Fruit fly (Drosophila melanogaster) whole organism, embryonic: ENCODE data around the gene CG34298.

Experiments used
- B-H1 ChIP-seq: fragments of 200-800 bp; sonication (Bioruptor generic); IDR thresholded peaks from 3 replicates; pipeline ENCODE4 v1.3.6; 2022; ENCODE audit warnings: missing biosample characterization, missing genetic modification characterization
- Bteb2 ChIP-seq: fragments of 200-800 bp; sonication (Bioruptor generic); optimal IDR thresholded peaks from 2 replicates; lab custom pipeline; 2016; ENCODE audit warnings: missing biosample characterization, missing genetic modification characterization
- CG1024 ChIP-seq: fragments of 200-800 bp; sonication (Bioruptor generic); IDR thresholded peaks from 2 replicates; pipeline ENCODE4 v1.3.6; 2022; ENCODE audit warnings: missing biosample characterization, missing genetic modification characterization
- CG10321 ChIP-seq: fragments of 200-800 bp; sonication (Bioruptor generic); IDR thresholded peaks from 2 replicates; pipeline ENCODE4 v1.3.6; 2022; ENCODE audit warnings: missing biosample characterization, missing genetic modification characterization
- CG10462 ChIP-seq: fragments of 200-800 bp; sonication (Bioruptor generic); optimal IDR thresholded peaks from 2 replicates; lab custom pipeline; 2016; ENCODE audit warnings: missing biosample characterization, missing genetic modification characterization
- CG10565 ChIP-seq: fragments of 200-800 bp; sonication (Bioruptor generic); optimal IDR thresholded peaks from 3 replicates; lab custom pipeline; 2016; ENCODE audit warnings: missing biosample characterization, mild to moderate bottlenecking, missing genetic modification characterization
- CG15011 ChIP-seq: fragments of 200-800 bp; sonication (Bioruptor generic); optimal IDR thresholded peaks from 3 replicates; lab custom pipeline; 2018; ENCODE audit warnings: missing biosample characterization, mild to moderate bottlenecking, missing genetic modification characterization
- CG16813 ChIP-seq: fragments of 200-800 bp; sonication (Bioruptor generic); IDR thresholded peaks from 3 replicates; pipeline ENCODE4 v1.3.6; 2022; ENCODE audit warnings: missing biosample characterization, missing genetic modification characterization; ENCODE audit not compliant: partially characterized antibody
- CG16863 ChIP-seq: fragments of 200-800 bp; sonication (Bioruptor generic); optimal IDR thresholded peaks from 3 replicates; lab custom pipeline; 2016; ENCODE audit warnings: missing biosample characterization, missing genetic modification characterization
- CG18764 ChIP-seq: fragments of 200-800 bp; sonication (Bioruptor generic); optimal IDR thresholded peaks from 3 replicates; lab custom pipeline; 2016; ENCODE audit warnings: missing biosample characterization, missing genetic modification characterization
- CG2116 ChIP-seq: fragments of 200-800 bp; sonication (Bioruptor generic); optimal IDR thresholded peaks from 3 replicates; lab custom pipeline; 2018; ENCODE audit warnings: missing biosample characterization, mild to moderate bottlenecking, missing genetic modification characterization
- CG30020 ChIP-seq: fragments of 200-800 bp; optimal IDR thresholded peaks from 2 replicates; lab custom pipeline; 2019; ENCODE audit warnings: missing biosample characterization, mild to moderate bottlenecking, missing genetic modification characterization, moderate library complexity
- CG31441 ChIP-seq: fragments of 200-800 bp; sonication (Bioruptor generic); IDR thresholded peaks from 2 replicates; pipeline ENCODE4 v1.3.6; 2022; ENCODE audit warnings: missing biosample characterization, missing genetic modification characterization
- CG32767 ChIP-seq: fragments of 200-800 bp; sonication (Bioruptor generic); IDR thresholded peaks from 2 replicates; pipeline ENCODE4 v1.3.6; 2022; ENCODE audit warnings: missing biosample characterization, missing genetic modification characterization
- CG3726 ChIP-seq: fragments of 200-800 bp; sonication (Bioruptor generic); IDR thresholded peaks from 3 replicates; pipeline ENCODE4, ENCODE4 v1.3.6; 2022; ENCODE audit warnings: missing biosample characterization, missing genetic modification characterization
- CG3838 ChIP-seq: fragments of 200-800 bp; sonication (Bioruptor generic); optimal IDR thresholded peaks from 3 replicates; lab custom pipeline; 2016; ENCODE audit warnings: missing biosample characterization, missing genetic modification characterization
- CG6175 ChIP-seq: fragments of 200-800 bp; sonication (Bioruptor generic); IDR thresholded peaks from 3 replicates; pipeline ENCODE4 v1.3.6; 2022; ENCODE audit warnings: missing biosample characterization, missing genetic modification characterization
- CG7357 ChIP-seq: fragments of 200-800 bp; sonication (Bioruptor generic); IDR thresholded peaks from 3 replicates; pipeline ENCODE4 v1.3.6; 2022; ENCODE audit warnings: missing biosample characterization, missing genetic modification characterization
- CG7372 ChIP-seq: fragments of 200-800 bp; sonication (Bioruptor generic); IDR thresholded peaks from 2 replicates; pipeline ENCODE4 v1.3.6; 2022; ENCODE audit warnings: missing biosample characterization, missing genetic modification characterization
- CG7928 ChIP-seq: fragments of 200-800 bp; sonication (Bioruptor generic); optimal IDR thresholded peaks from 2 replicates; lab custom pipeline; 2017; ENCODE audit warnings: missing biosample characterization, mild to moderate bottlenecking, missing genetic modification characterization
- CG9817 ChIP-seq: fragments of 200-800 bp; sonication (Bioruptor generic); optimal IDR thresholded peaks from 2 replicates; lab custom pipeline; 2018; ENCODE audit warnings: missing biosample characterization, mild to moderate bottlenecking, missing genetic modification characterization, moderate library complexity
- CG9932 ChIP-seq: fragments of 200-800 bp; sonication (Bioruptor generic); IDR thresholded peaks from 2 replicates; pipeline ENCODE4 v1.3.6; 2022; ENCODE audit warnings: missing biosample characterization, missing genetic modification characterization
- Dip3 ChIP-seq: fragments of 200-800 bp; sonication (Bioruptor generic); optimal IDR thresholded peaks from 3 replicates; lab custom pipeline; 2016; ENCODE audit warnings: missing biosample characterization, missing genetic modification characterization
- E2f1 ChIP-seq: fragments of 200-800 bp; sonication (Bioruptor generic); IDR thresholded peaks from 2 replicates; pipeline ENCODE4 v1.3.6; 2022; ENCODE audit warnings: missing biosample characterization, missing genetic modification characterization
- Ets97D ChIP-seq: fragments of 200-800 bp; sonication (Bioruptor generic); optimal IDR thresholded peaks from 3 replicates; lab custom pipeline; 2016; ENCODE audit warnings: missing biosample characterization, missing genetic modification characterization
- HLH3B ChIP-seq: fragments of 200-800 bp; sonication (Bioruptor generic); IDR thresholded peaks from 2 replicates; pipeline ENCODE4 v1.3.6; 2022; ENCODE audit warnings: missing biosample characterization, missing genetic modification characterization
- HLH4C ChIP-seq: fragments of 200-800 bp; sonication (Bioruptor generic); IDR thresholded peaks from 3 replicates; pipeline ENCODE4 v1.3.6; 2022; ENCODE audit warnings: missing biosample characterization, missing genetic modification characterization; ENCODE audit not compliant: partially characterized antibody
- HmgD ChIP-seq: fragments of 200-800 bp; sonication (Bioruptor generic); optimal IDR thresholded peaks from 3 replicates; lab custom pipeline; 2016; ENCODE audit warnings: missing biosample characterization, missing genetic modification characterization
- Hr39 ChIP-seq: fragments of >200 bp; optimal IDR thresholded peaks from 2 replicates; lab custom pipeline; 2017
- Hr51 ChIP-seq, 2 experiments: fragments of 200-800 bp; sonication (Bioruptor generic); optimal IDR thresholded peaks; 2 replicates in 1 of 2; 3 replicates in 1 of 2; lab custom pipeline; 2016 to 2018; ENCODE audit warnings: missing biosample characterization in 2 of 2, missing genetic modification characterization in 2 of 2, mild to moderate bottlenecking in 1 of 2, moderate library complexity in 1 of 2
- Hsf ChIP-seq: fragments of 200-800 bp; sonication (Bioruptor generic); optimal IDR thresholded peaks from 3 replicates; lab custom pipeline; 2016; ENCODE audit warnings: missing biosample characterization, missing genetic modification characterization
- Neu2 ChIP-seq: fragments of 200-800 bp; sonication (Bioruptor generic); optimal IDR thresholded peaks from 3 replicates; lab custom pipeline; 2016; ENCODE audit warnings: missing biosample characterization, missing genetic modification characterization, borderline replicate concordance
- Nf-YC ChIP-seq: fragments of 200-800 bp; optimal IDR thresholded peaks from 3 replicates; lab custom pipeline; 2019; ENCODE audit warnings: missing biosample characterization, mild to moderate bottlenecking, missing genetic modification characterization, moderate library complexity
- Side ChIP-seq: fragments of 200-800 bp; sonication (Bioruptor generic); optimal IDR thresholded peaks from 2 replicates; lab custom pipeline; 2016; ENCODE audit warnings: missing biosample characterization, missing genetic modification characterization
- ato ChIP-seq: fragments of 200-800 bp; sonication (Bioruptor generic); IDR thresholded peaks from 2 replicates; pipeline ENCODE4 v1.3.6; 2022; ENCODE audit warnings: missing biosample characterization, missing genetic modification characterization; ENCODE audit not compliant: partially characterized antibody
- az2 ChIP-seq: fragments of 200-800 bp; sonication (Bioruptor generic); optimal IDR thresholded peaks from 3 replicates; lab custom pipeline; 2016; ENCODE audit warnings: missing biosample characterization, missing genetic modification characterization
- bab2 ChIP-seq: fragments of 200-800 bp; sonication (Bioruptor generic); optimal IDR thresholded peaks from 2 replicates; lab custom pipeline; 2016; ENCODE audit warnings: missing biosample characterization, missing genetic modification characterization
- dimm ChIP-seq: fragments of 200-800 bp; sonication (Bioruptor generic); IDR thresholded peaks from 2 replicates; pipeline ENCODE4 v1.3.6; 2022; ENCODE audit warnings: missing biosample characterization, missing genetic modification characterization
- disco-r ChIP-seq: fragments of 200-800 bp; sonication (Bioruptor generic); optimal IDR thresholded peaks from 2 replicates; lab custom pipeline; 2016; ENCODE audit warnings: missing biosample characterization, missing genetic modification characterization
- fd102C ChIP-seq: fragments of 200-800 bp; sonication (Bioruptor generic); optimal IDR thresholded peaks from 2 replicates; lab custom pipeline; 2018; ENCODE audit warnings: missing biosample characterization, mild to moderate bottlenecking, missing genetic modification characterization, moderate library complexity
- fd3F ChIP-seq: fragments of 200-800 bp; sonication (Bioruptor generic); optimal IDR thresholded peaks from 2 replicates; lab custom pipeline; 2018; ENCODE audit warnings: missing biosample characterization, mild to moderate bottlenecking, missing genetic modification characterization, moderate library complexity
- fru ChIP-seq: fragments of >200 bp; optimal IDR thresholded peaks from 2 replicates; lab custom pipeline; 2017
- grn ChIP-seq: fragments of 200-800 bp; sonication (Bioruptor generic); optimal IDR thresholded peaks from 3 replicates; lab custom pipeline; 2017; ENCODE audit warnings: missing biosample characterization, missing genetic modification characterization
- lbe ChIP-seq: fragments of 200-800 bp; sonication (Bioruptor generic); optimal IDR thresholded peaks from 2 replicates; lab custom pipeline; 2016; ENCODE audit warnings: missing biosample characterization, mild to moderate bottlenecking, missing genetic modification characterization
- onecut ChIP-seq: fragments of 200-800 bp; sonication (Bioruptor generic); IDR thresholded peaks from 2 replicates; pipeline ENCODE4 v1.3.6; 2022; ENCODE audit warnings: missing biosample characterization, missing genetic modification characterization
- pzg ChIP-seq: fragments of 200-800 bp; sonication (Bioruptor generic); optimal IDR thresholded peaks from 3 replicates; lab custom pipeline; 2018; ENCODE audit warnings: missing biosample characterization, mild to moderate bottlenecking, missing genetic modification characterization, moderate library complexity
- run ChIP-seq: fragments of 200-800 bp; sonication (Bioruptor generic); optimal IDR thresholded peaks from 3 replicates; lab custom pipeline; 2018; ENCODE audit warnings: missing biosample characterization, mild to moderate bottlenecking, missing genetic modification characterization
- sens ChIP-seq: fragments of 200-800 bp; sonication (Bioruptor generic); peaks from one replicate; lab custom pipeline; 2016; ENCODE audit warnings: missing biosample characterization, missing genetic modification characterization
- shn ChIP-seq: fragments of 200-800 bp; sonication (Bioruptor generic); optimal IDR thresholded peaks from 3 replicates; lab custom pipeline; 2016; ENCODE audit warnings: missing biosample characterization, missing genetic modification characterization
- stc ChIP-seq: fragments of 200-800 bp; sonication (Bioruptor generic); IDR thresholded peaks from 2 replicates; pipeline ENCODE4 v1.3.6; 2022; ENCODE audit warnings: missing biosample characterization, missing genetic modification characterization
- tap ChIP-seq: fragments of 200-800 bp; optimal IDR thresholded peaks from 3 replicates; lab custom pipeline; 2019; ENCODE audit warnings: missing biosample characterization, mild to moderate bottlenecking, missing genetic modification characterization, moderate library complexity
- usp ChIP-seq: fragments of >200 bp; optimal IDR thresholded peaks from 2 replicates; lab custom pipeline; 2017; ENCODE audit warnings: missing biosample characterization, missing genetic modification characterization
- vvl ChIP-seq: fragments of 200-800 bp; sonication (Bioruptor generic); IDR thresholded peaks from 2 replicates; pipeline ENCODE4 v1.3.6; 2022; ENCODE audit warnings: missing biosample characterization, missing genetic modification characterization
- wek ChIP-seq: fragments of 200-800 bp; sonication (Bioruptor generic); optimal IDR thresholded peaks from 3 replicates; lab custom pipeline; 2018; ENCODE audit warnings: missing biosample characterization, mild to moderate bottlenecking, missing genetic modification characterization, moderate library complexity

Gene CG34298

DNA sequence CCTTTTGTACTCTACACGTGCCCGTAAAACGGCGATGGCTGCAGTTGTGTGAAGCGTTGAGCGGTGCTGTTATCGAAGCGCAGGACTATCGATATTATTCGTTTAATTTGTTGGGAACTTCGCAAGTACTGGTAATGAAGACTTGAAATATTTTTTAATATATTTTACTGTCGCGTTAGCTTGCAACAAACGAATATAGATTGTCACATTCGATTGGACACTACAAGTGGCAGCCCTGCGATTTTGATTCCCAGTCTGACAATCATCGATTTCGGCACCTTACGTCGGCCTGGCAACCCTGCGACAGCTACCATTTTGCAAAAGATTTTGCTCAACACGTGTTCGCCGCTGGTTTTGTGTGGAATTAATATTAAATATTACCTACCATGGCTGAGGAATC, 5.1 kb downstream of the CG34298 start, which contains the start of the genes Nlp and Nph (continued):
- no peak for TF ChIP-seq dimm
- no peak for TF ChIP-seq az2 (GFP tag; lab: Kevin White, UChicago)
- TF ChIP-seq HmgD (GFP tag; lab: Kevin White, UChicago) = no peak
- TF ChIP-seq lbe (GFP tag; lab: Kevin White, UChicago) = no peak
- TF ChIP-seq shn = no peak
- TF ChIP-seq HLH3B (GFP tag; lab: Robert Waterston, UW) = no peak
- TF ChIP-seq CG2116 (GFP tag; lab: Kevin White, UChicago) = peak; percentile 93
- peak; percentile 54 for TF ChIP-seq CG9932 (GFP tag; lab: Robert Waterston, UW)
- no peak for TF ChIP-seq CG7928 (GFP tag; lab: Kevin White, UChicago)
- TF ChIP-seq B-H1 = no peak
- no peak for TF ChIP-seq run (tag; lab: Kevin White, UChicago)
- no peak for TF ChIP-seq Side (GFP tag; lab: Kevin White, UChicago)
- TF ChIP-seq CG6175 (GFP tag; lab: Robert Waterston, UW) = no peak
- TF ChIP-seq CG32767 (GFP tag; lab: Robert Waterston, UW) = no peak
- TF ChIP-seq Dip3 = peak; percentile 15
- no peak for TF ChIP-seq Bteb2 (GFP tag; lab: Kevin White, UChicago)
- peak; percentile 77 for TF ChIP-seq pzg (GFP tag; lab: Kevin White, UChicago)
- TF ChIP-seq fru (lab: Kevin White, UChicago) = no peak
- TF ChIP-seq CG10462 (GFP tag; lab: Kevin White, UChicago) = no peak
- TF ChIP-seq Nf-YC (tag; lab: Kevin White, UChicago) = peak; percentile 39
- TF ChIP-seq disco-r (GFP tag; lab: Kevin White, UChicago) = no peak
- TF ChIP-seq CG15011 (GFP tag; lab: Kevin White, UChicago) = no peak
- TF ChIP-seq usp (GFP tag; lab: Kevin White, UChicago) = no peak
- peak; percentile 36 for TF ChIP-seq Hsf
- TF ChIP-seq grn = no peak
- no peak for TF ChIP-seq tap (tag; lab: Kevin White, UChicago)
- TF ChIP-seq Ets97D (GFP tag; lab: Kevin White, UChicago) = peak; percentile 71
- TF ChIP-seq CG7372 (GFP tag; lab: Robert Waterston, UW) = 0 out of 2 replicates have a peak, but pooled peaks have one; percentile 35
- no peak for TF ChIP-seq CG10565 (GFP tag; lab: Kevin White, UChicago)
- no peak for TF ChIP-seq CG7357
- no peak for TF ChIP-seq E2f1 (GFP tag; lab: Robert Waterston, UW)
- TF ChIP-seq wek = no peak
- TF ChIP-seq CG3726 (GFP tag; lab: Robert Waterston, UW) = no peak
- peak; percentile 85 for TF ChIP-seq ato (GFP tag; lab: Robert Waterston, UW)
- no peak for TF ChIP-seq CG10321
- TF ChIP-seq CG16863 = no peak
- peak; percentile 10 for TF ChIP-seq CG18764 (GFP tag; lab: Kevin White, UChicago)
- no peak for TF ChIP-seq fd102C (GFP tag; lab: Kevin White, UChicago)
- no peak for TF ChIP-seq Neu2 (GFP tag; lab: Kevin White, UChicago)
- peak; percentile 89 for TF ChIP-seq HLH4C (GFP tag; lab: Robert Waterston, UW)
- TF ChIP-seq Hr51 (GFP tag; optimal IDR thresholded peaks at IDR 0.05; lab: Kevin White, UChicago) = no peak
- TF ChIP-seq CG31441 (GFP tag; lab: Robert Waterston, UW) = no peak
- no peak for TF ChIP-seq CG1024 (GFP tag; lab: Robert Waterston, UW)
- no peak for TF ChIP-seq fd3F (GFP tag; lab: Kevin White, UChicago)
- peak; percentile 86 for TF ChIP-seq CG16813
- TF ChIP-seq onecut (GFP tag; lab: Robert Waterston, UW) = peak; percentile 41; the same call in 1 of the 2 replicates
- TF ChIP-seq CG3838 (GFP tag; lab: Kevin White, UChicago) = peak; percentile 10
- peak; percentile 38 for TF ChIP-seq CG30020 (tag; lab: Kevin White, UChicago)
- TF ChIP-seq stc (GFP tag; lab: Robert Waterston, UW) = no peak
- TF ChIP-seq CG9817 (tag; lab: Kevin White, UChicago) = no peak
- TF ChIP-seq bab2 (GFP tag; lab: Kevin White, UChicago) = peak; percentile 16
- no peak for TF ChIP-seq Hr39 (lab: Kevin White, UChicago)
- TF ChIP-seq sens (GFP tag; lab: Kevin White, UChicago) = peak; percentile 80
- no peak for TF ChIP-seq vvl (GFP tag; lab: Robert Waterston, UW)
